Worm (Caenorhabditis elegans) whole organism, midembryonic: ENCODE data around the gene larp-1.

Experiments
- cog-1 ChIP-seq: sonication (generic microtip); optimal IDR thresholded peaks from 2 replicates; lab custom pipeline; 2016; ENCODE audit warnings: missing genetic modification characterization, missing compliant biosample characterization
- flt-1 ChIP-seq: fragments of 200-800 bp; sonication (Bioruptor generic); IDR thresholded peaks from 2 replicates; pipeline ENCODE4 v1.3.6; 2022; ENCODE audit warnings: missing genetic modification characterization, missing compliant biosample characterization
- tab-1 ChIP-seq: fragments of 200-800 bp; sonication (Bioruptor generic); IDR thresholded peaks from 2 replicates; pipeline ENCODE4 v1.3.6; 2022; ENCODE audit warnings: missing genetic modification characterization, missing compliant biosample characterization
- ztf-23 ChIP-seq: fragments of 200-800 bp; sonication (Bioruptor generic); IDR thresholded peaks from 2 replicates; pipeline ENCODE4 v1.3.6; 2022; ENCODE audit warnings: missing genetic modification reagents, missing genetic modification characterization, missing compliant biosample characterization

- no peak for TF ChIP-seq flt-1 (GFP tag; lab: Robert Waterston, UW)
- no peak for TF ChIP-seq ztf-23 (GFP tag; lab: Robert Waterston, UW)
- TF ChIP-seq tab-1 (GFP tag; lab: Robert Waterston, UW) = no peak
- TF ChIP-seq cog-1 = no peak
These were observed 57.2 kb downstream of the larp-1 start, which contains the start of gene C27F2.4 for ce11 chrIII:4960204-4960603.
